Worm (Caenorhabditis elegans): ENCODE results near the gene wrn-1.
A peak's percentile ranks its signal among the peaks of the same experiment; 100 is the strongest.

The wrn-1 gene

ce11 chrII:6562203-6562867 lies 7.6 kb downstream of the wrn-1 start (continued):
- TF ChIP-seq tbx-2 (tag; optimal IDR thresholded peaks at IDR 0.05): no peak
- TF ChIP-seq ztf-11 (tag; optimal IDR thresholded peaks at IDR 0.05): no peak
- TF ChIP-seq ceh-82 (tag; optimal IDR thresholded peaks at IDR 0.05): no peak
- no peak for TF ChIP-seq nhr-11 (tag; optimal IDR thresholded peaks at IDR 0.05)
- TF ChIP-seq hlh-17 (GFP tag; optimal IDR thresholded peaks at IDR 0.05; ENCODE audit: borderline replicate concordance): no peak
- no peak for TF ChIP-seq C34B4.2 (tag; optimal IDR thresholded peaks at IDR 0.05)
- TF ChIP-seq fos-1 (tag; optimal IDR thresholded peaks at IDR 0.05): no peak
- TF ChIP-seq nhr-19 (GFP tag; conservative IDR thresholded peaks at IDR 0.05): no peak
- TF ChIP-seq C04F5.9 (tag; optimal IDR thresholded peaks at IDR 0.05): no peak
- no peak for TF ChIP-seq lin-15B (tag; optimal IDR thresholded peaks at IDR 0.05)
- TF ChIP-seq zip-4 (GFP tag; optimal IDR thresholded peaks at IDR 0.05): no peak
- TF ChIP-seq pag-3 (tag; optimal IDR thresholded peaks at IDR 0.05; ENCODE audit: borderline replicate concordance, insufficient read depth): no peak
- no peak for TF ChIP-seq lir-3 (tag; optimal IDR thresholded peaks at IDR 0.05; ENCODE audit: poor library complexity)
- no peak for TF ChIP-seq pqm-1 (tag; optimal IDR thresholded peaks at IDR 0.05)

ce11 chrII:6563238-6563637 lies 8.5 kb downstream of the wrn-1 start:
- TF ChIP-seq hlh-4 (tag; optimal IDR thresholded peaks at IDR 0.05): no peak
- TF ChIP-seq ceh-82 (tag; optimal IDR thresholded peaks at IDR 0.05): peak in 1 of 3 experiments; percentile 14
- TF ChIP-seq pag-3 (tag; optimal IDR thresholded peaks at IDR 0.05; ENCODE audit: borderline replicate concordance, insufficient read depth): no peak
- no peak for TF ChIP-seq mep-1 (tag; optimal IDR thresholded peaks at IDR 0.05)
- TF ChIP-seq lin-13 (GFP tag; optimal IDR thresholded peaks at IDR 0.05): no peak
- no peak for TF ChIP-seq nhr-12 (tag; optimal IDR thresholded peaks at IDR 0.05)
- TF ChIP-seq mef-2 (tag; optimal IDR thresholded peaks at IDR 0.05): no peak
- TF ChIP-seq dsc-1 (tag; optimal IDR thresholded peaks at IDR 0.05): peak; percentile 14
- TF ChIP-seq jun-1 (tag; optimal IDR thresholded peaks at IDR 0.05): peak; percentile 26
- TF ChIP-seq ces-1 (GFP tag; optimal IDR thresholded peaks at IDR 0.05): no peak
- no peak for TF ChIP-seq fkh-4 (tag; optimal IDR thresholded peaks at IDR 0.05; ENCODE audit: borderline replicate concordance)
- peak; percentile 11 for TF ChIP-seq rnt-1 (tag; optimal IDR thresholded peaks at IDR 0.05)
- peak in 1 of 2 experiments; percentile 14 for TF ChIP-seq lsy-2 (tag; optimal IDR thresholded peaks at IDR 0.05)
- TF ChIP-seq elt-2 (tag; optimal IDR thresholded peaks at IDR 0.05): no peak
- no peak for TF ChIP-seq ztf-11 (tag; optimal IDR thresholded peaks at IDR 0.05)
- TF ChIP-seq efl-1 (optimal IDR thresholded peaks at IDR 0.05): peak; percentile 24 to 40
- peak; percentile 16 to 89 for TF ChIP-seq efl-1 (GFP tag; optimal IDR thresholded peaks at IDR 0.05 in 1 of 2)
- TF ChIP-seq lin-39 (tag; optimal IDR thresholded peaks at IDR 0.05): no peak
- TF ChIP-seq nhr-47 (tag; optimal IDR thresholded peaks at IDR 0.05): no peak
- no peak for TF ChIP-seq C16A3.4 (tag; optimal IDR thresholded peaks at IDR 0.05)
- TF ChIP-seq nhr-28 (tag; optimal IDR thresholded peaks at IDR 0.05): no peak
- no peak for TF ChIP-seq zip-4 (GFP tag; optimal IDR thresholded peaks at IDR 0.05)
- TF ChIP-seq lin-14 (GFP tag; optimal IDR thresholded peaks at IDR 0.05): peak; percentile 78
- no peak for TF ChIP-seq unc-30 (tag; optimal IDR thresholded peaks at IDR 0.05)
- no peak for TF ChIP-seq sup-37 (GFP tag; optimal IDR thresholded peaks at IDR 0.05)
- TF ChIP-seq blmp-1 (tag; optimal IDR thresholded peaks at IDR 0.05): peak; percentile 50
- no peak for TF ChIP-seq efl-3 (GFP tag; optimal IDR thresholded peaks at IDR 0.05)
- TF ChIP-seq mab-9 (GFP tag; IDR thresholded peaks at IDR 0.05): no peak
- no peak for TF ChIP-seq aly-2 (tag; optimal IDR thresholded peaks at IDR 0.05)
- no peak for TF ChIP-seq Y116A8C.19 (tag; optimal IDR thresholded peaks at IDR 0.05; ENCODE audit: borderline replicate concordance)
- TF ChIP-seq lin-35 (GFP tag; optimal IDR thresholded peaks at IDR 0.05): no peak
- no peak for TF ChIP-seq lir-3 (tag; optimal IDR thresholded peaks at IDR 0.05; ENCODE audit: poor library complexity)
- no peak for TF ChIP-seq snpc-4 (tag; optimal IDR thresholded peaks at IDR 0.05)
- TF ChIP-seq fkh-10 (GFP tag; optimal IDR thresholded peaks at IDR 0.05): peak; percentile 44
- peak; percentile 35 for TF ChIP-seq fkh-8 (tag; optimal IDR thresholded peaks at IDR 0.05)
- TF ChIP-seq snu-23 (GFP tag; optimal IDR thresholded peaks at IDR 0.05): peak; percentile 12
- no peak for TF ChIP-seq unc-62 (GFP tag; optimal IDR thresholded peaks at IDR 0.05)
- TF ChIP-seq nhr-90 (tag; optimal IDR thresholded peaks at IDR 0.05; ENCODE audit: poor library complexity): no peak
- no peak for TF ChIP-seq unc-130 (tag; optimal IDR thresholded peaks at IDR 0.05)
- no peak for TF ChIP-seq ets-5 (GFP tag; IDR thresholded peaks at IDR 0.05)
- TF ChIP-seq unc-98 (GFP tag; IDR thresholded peaks at IDR 0.05): no peak
- no peak for TF ChIP-seq fos-1 (tag; optimal IDR thresholded peaks at IDR 0.05)

Measured in whole organism, L1 larva.